Fruit fly (Drosophila melanogaster) whole organism, embryonic: ENCODE data around the gene Nse4.

Experiments
- CG11247 ChIP-seq: fragments of 200-800 bp; sonication (Bioruptor generic); IDR thresholded peaks from 2 replicates; pipeline ENCODE4 v1.3.6; 2022; ENCODE audit warnings: missing biosample characterization, missing genetic modification characterization
- CG11456 ChIP-seq: fragments of 200-800 bp; sonication (Bioruptor generic); IDR thresholded peaks from 3 replicates; pipeline ENCODE4 v1.3.6; 2022; ENCODE audit warnings: missing biosample characterization, missing genetic modification characterization
- CG11696 ChIP-seq: fragments of 200-800 bp; sonication (Bioruptor generic); IDR thresholded peaks from 2 replicates; pipeline ENCODE4 v1.3.6; 2022; ENCODE audit warnings: missing biosample characterization, missing genetic modification characterization
- CG12104 ChIP-seq: fragments of 200-800 bp; sonication (Bioruptor generic); optimal IDR thresholded peaks from 3 replicates; lab custom pipeline; 2016; ENCODE audit warnings: missing biosample characterization, missing genetic modification characterization
- CG12942 ChIP-seq: fragments of 200-800 bp; sonication (Bioruptor generic); optimal IDR thresholded peaks from 3 replicates; lab custom pipeline; 2016; ENCODE audit warnings: missing biosample characterization, missing genetic modification characterization
- CG13287 ChIP-seq: fragments of 200-800 bp; sonication (Bioruptor generic); IDR thresholded peaks from 2 replicates; pipeline ENCODE4 v1.3.6; 2022; ENCODE audit warnings: missing biosample characterization, missing genetic modification characterization; ENCODE audit not compliant: partially characterized antibody
- CG13624 ChIP-seq: fragments of 200-800 bp; sonication (Bioruptor generic); optimal IDR thresholded peaks from 2 replicates; lab custom pipeline; 2016; ENCODE audit warnings: missing biosample characterization, missing genetic modification characterization
- CG17328 ChIP-seq: fragments of 200-800 bp; sonication (Bioruptor generic); IDR thresholded peaks from 2 replicates; pipeline ENCODE4 v1.3.6; 2022; ENCODE audit warnings: missing biosample characterization, missing genetic modification characterization
- CG1832 ChIP-seq: fragments of 200-800 bp; sonication (Bioruptor generic); optimal IDR thresholded peaks from 2 replicates; lab custom pipeline; 2017; ENCODE audit warnings: missing biosample characterization, mild to moderate bottlenecking, missing genetic modification characterization, inconsistent platforms
- CG2678 ChIP-seq: fragments of 200-800 bp; sonication (Bioruptor generic); optimal IDR thresholded peaks from 3 replicates; lab custom pipeline; 2019; ENCODE audit warnings: missing biosample characterization, mild to moderate bottlenecking, missing genetic modification characterization, moderate library complexity
- CG2889 ChIP-seq: fragments of 200-800 bp; sonication (Bioruptor generic); IDR thresholded peaks from 3 replicates; pipeline ENCODE4 v1.3.6; 2022; ENCODE audit warnings: missing biosample characterization, missing genetic modification characterization
- CG31388 ChIP-seq: fragments of 200-800 bp; sonication (Bioruptor generic); optimal IDR thresholded peaks from 2 replicates; lab custom pipeline; 2016; ENCODE audit warnings: missing biosample characterization, missing genetic modification characterization
- CG3163 ChIP-seq: fragments of 200-800 bp; sonication (Bioruptor generic); optimal IDR thresholded peaks from 3 replicates; lab custom pipeline; 2016; ENCODE audit warnings: missing biosample characterization, missing genetic modification characterization
- CG7357 ChIP-seq: fragments of 200-800 bp; sonication (Bioruptor generic); IDR thresholded peaks from 3 replicates; pipeline ENCODE4 v1.3.6; 2022; ENCODE audit warnings: missing biosample characterization, missing genetic modification characterization
- CG7987 ChIP-seq: fragments of 200-800 bp; sonication (Bioruptor generic); optimal IDR thresholded peaks from 2 replicates; lab custom pipeline; 2018; ENCODE audit warnings: missing biosample characterization, mild to moderate bottlenecking, missing genetic modification characterization, moderate library complexity
- CG8281 ChIP-seq: fragments of 200-800 bp; sonication (Bioruptor generic); optimal IDR thresholded peaks from 2 replicates; lab custom pipeline; 2018; ENCODE audit warnings: missing biosample characterization, mild to moderate bottlenecking, missing genetic modification characterization, moderate library complexity
- CG9215 ChIP-seq: fragments of 200-800 bp; sonication (Bioruptor generic); IDR thresholded peaks from 2 replicates; pipeline ENCODE4 v1.3.6; 2022; ENCODE audit warnings: missing biosample characterization, missing genetic modification characterization
- CG9727 ChIP-seq: fragments of 200-800 bp; sonication (Bioruptor generic); optimal IDR thresholded peaks from 3 replicates; lab custom pipeline; 2017; ENCODE audit warnings: missing biosample characterization, mild to moderate bottlenecking, missing genetic modification characterization
- CG9932 ChIP-seq: fragments of 200-800 bp; sonication (Bioruptor generic); IDR thresholded peaks from 2 replicates; pipeline ENCODE4 v1.3.6; 2022; ENCODE audit warnings: missing biosample characterization, missing genetic modification characterization
- Dp ChIP-seq: fragments of 200-800 bp; sonication (Bioruptor generic); optimal IDR thresholded peaks from 2 replicates; lab custom pipeline; 2018; ENCODE audit warnings: missing biosample characterization, mild to moderate bottlenecking, missing genetic modification characterization, moderate library complexity
- GATAe ChIP-seq: fragments of 200-800 bp; sonication (Bioruptor generic); conservative IDR thresholded peaks from 2 replicates; pipeline ENCODE4 v1.3.6; 2022; ENCODE audit warnings: missing biosample characterization, missing genetic modification characterization
- HLH4C ChIP-seq: fragments of 200-800 bp; sonication (Bioruptor generic); IDR thresholded peaks from 3 replicates; pipeline ENCODE4 v1.3.6; 2022; ENCODE audit warnings: missing biosample characterization, missing genetic modification characterization; ENCODE audit not compliant: partially characterized antibody
- HLH54F ChIP-seq: fragments of 200-800 bp; sonication (Bioruptor generic); optimal IDR thresholded peaks from 3 replicates; lab custom pipeline; 2016; ENCODE audit warnings: missing biosample characterization, missing genetic modification characterization
- MTF-1 ChIP-seq: fragments of 200-800 bp; sonication (Bioruptor generic); optimal IDR thresholded peaks from 2 replicates; lab custom pipeline; 2018; ENCODE audit warnings: missing biosample characterization, mild to moderate bottlenecking, missing genetic modification characterization, borderline replicate concordance
- Mad ChIP-seq: fragments of 200-800 bp; sonication (Bioruptor generic); optimal IDR thresholded peaks from 2 replicates; lab custom pipeline; 2016; ENCODE audit warnings: missing biosample characterization, missing genetic modification characterization
- Meics ChIP-seq: fragments of 200-800 bp; sonication (Bioruptor generic); optimal IDR thresholded peaks from 2 replicates; lab custom pipeline; 2017; ENCODE audit warnings: missing biosample characterization, mild to moderate bottlenecking, missing genetic modification characterization
- Side ChIP-seq: fragments of 200-800 bp; sonication (Bioruptor generic); optimal IDR thresholded peaks from 2 replicates; lab custom pipeline; 2016; ENCODE audit warnings: missing biosample characterization, missing genetic modification characterization
- Sin3A ChIP-seq: fragments of >200 bp; optimal IDR thresholded peaks from 2 replicates; lab custom pipeline; 2018
- Sox100B ChIP-seq: fragments of 200-800 bp; sonication (Bioruptor generic); optimal IDR thresholded peaks from 3 replicates; lab custom pipeline; 2018; ENCODE audit warnings: missing biosample characterization, mild to moderate bottlenecking, missing genetic modification characterization
- Ssrp ChIP-seq: fragments of 200-800 bp; sonication (Bioruptor generic); optimal IDR thresholded peaks from 2 replicates; lab custom pipeline; 2018; ENCODE audit warnings: missing biosample characterization, mild to moderate bottlenecking, missing genetic modification characterization, moderate library complexity
- Tbp ChIP-seq: fragments of >200 bp; optimal IDR thresholded peaks from 2 replicates; lab custom pipeline; 2018; ENCODE audit warnings: missing biosample characterization, missing genetic modification characterization
- ap ChIP-seq: fragments of 200-800 bp; sonication (Bioruptor generic); IDR thresholded peaks from 2 replicates; pipeline ENCODE4 v1.3.6; 2022; ENCODE audit warnings: missing biosample characterization, missing genetic modification characterization
- az2 ChIP-seq: fragments of 200-800 bp; sonication (Bioruptor generic); optimal IDR thresholded peaks from 3 replicates; lab custom pipeline; 2016; ENCODE audit warnings: missing biosample characterization, missing genetic modification characterization
- bigmax ChIP-seq: fragments of 200-800 bp; sonication (Bioruptor generic); optimal IDR thresholded peaks from 2 replicates; lab custom pipeline; 2018; ENCODE audit warnings: missing biosample characterization, mild to moderate bottlenecking, missing genetic modification characterization
- cas ChIP-seq: fragments of 200-800 bp; sonication (Bioruptor generic); IDR thresholded peaks from 2 replicates; pipeline ENCODE4 v1.3.6; 2022; ENCODE audit warnings: missing biosample characterization, missing genetic modification characterization
- ci ChIP-seq: fragments of 200-800 bp; sonication (Bioruptor generic); IDR thresholded peaks from 3 replicates; pipeline ENCODE4 v1.3.6; 2022; ENCODE audit warnings: missing biosample characterization, missing genetic modification characterization
- ems ChIP-seq: fragments of 200-800 bp; sonication (Bioruptor generic); optimal IDR thresholded peaks from 3 replicates; lab custom pipeline; 2016; ENCODE audit warnings: missing biosample characterization, missing genetic modification characterization
- fd102C ChIP-seq: fragments of 200-800 bp; sonication (Bioruptor generic); optimal IDR thresholded peaks from 2 replicates; lab custom pipeline; 2018; ENCODE audit warnings: missing biosample characterization, mild to moderate bottlenecking, missing genetic modification characterization, moderate library complexity
- gfzf ChIP-seq: fragments of 200-800 bp; sonication (Bioruptor generic); optimal IDR thresholded peaks from 2 replicates; lab custom pipeline; 2016; ENCODE audit warnings: missing biosample characterization, mild to moderate bottlenecking, missing genetic modification characterization, moderate library complexity
- gt ChIP-seq: fragments of 200-800 bp; sonication (Bioruptor generic); IDR thresholded peaks from 2 replicates; pipeline ENCODE4 v1.3.6; 2022; ENCODE audit warnings: missing biosample characterization, missing genetic modification characterization
- jigr1 ChIP-seq: fragments of 200-800 bp; sonication (Bioruptor generic); IDR thresholded peaks from 3 replicates; pipeline ENCODE4 v1.3.6; 2022; ENCODE audit warnings: missing biosample characterization, missing genetic modification characterization
- lola ChIP-seq, 3 experiments: fragments of >200 bp in 2 of 3; fragments of 200-800 bp in 1 of 3; sonication (Bioruptor generic) in 1 of 3; optimal IDR thresholded peaks; 2 replicates each; lab custom pipeline; 2017 to 2019; ENCODE audit warnings: missing biosample characterization in 3 of 3, missing genetic modification characterization in 3 of 3, mild to moderate bottlenecking in 1 of 3, moderate library complexity in 1 of 3
- mirr ChIP-seq: fragments of 200-800 bp; sonication (Bioruptor generic); optimal IDR thresholded peaks from 3 replicates; lab custom pipeline; 2018; ENCODE audit warnings: missing biosample characterization, mild to moderate bottlenecking, missing genetic modification characterization
- nerfin-1 ChIP-seq: fragments of 200-800 bp; sonication (Bioruptor generic); optimal IDR thresholded peaks from 3 replicates; lab custom pipeline; 2019; ENCODE audit warnings: missing biosample characterization, mild to moderate bottlenecking, missing genetic modification characterization, moderate library complexity
- pnt ChIP-seq: fragments of 200-800 bp; sonication (Bioruptor generic); optimal IDR thresholded peaks from 3 replicates; lab custom pipeline; 2016; ENCODE audit warnings: missing biosample characterization, missing genetic modification characterization
- sim ChIP-seq: fragments of 200-800 bp; sonication (Bioruptor generic); IDR thresholded peaks from 2 replicates; pipeline ENCODE4 v1.3.6; 2022; ENCODE audit warnings: missing biosample characterization, missing genetic modification characterization
- sna ChIP-seq: fragments of 200-800 bp; sonication (Bioruptor generic); IDR thresholded peaks from 2 replicates; pipeline ENCODE4 v1.3.6; 2022; ENCODE audit warnings: missing biosample characterization, missing genetic modification characterization; ENCODE audit not compliant: partially characterized antibody
- stwl ChIP-seq: fragments of 200-800 bp; sonication (Bioruptor generic); optimal IDR thresholded peaks from 3 replicates; lab custom pipeline; 2018; ENCODE audit warnings: missing biosample characterization, mild to moderate bottlenecking, missing genetic modification characterization, moderate library complexity
- tgo ChIP-seq: fragments of 200-800 bp; sonication (Bioruptor generic); IDR thresholded peaks from 3 replicates; pipeline ENCODE4 v1.3.6; 2022; ENCODE audit warnings: missing biosample characterization, missing genetic modification characterization
- tin ChIP-seq: fragments of 200-800 bp; sonication (Bioruptor generic); optimal IDR thresholded peaks from 3 replicates; lab custom pipeline; 2016; ENCODE audit warnings: missing biosample characterization, missing genetic modification characterization
- tio ChIP-seq: fragments of 200-800 bp; sonication (Bioruptor generic); optimal IDR thresholded peaks from 2 replicates; lab custom pipeline; 2017; ENCODE audit warnings: missing biosample characterization, missing genetic modification characterization, inconsistent platforms
- tna ChIP-seq: fragments of 200-800 bp; sonication (Bioruptor generic); IDR thresholded peaks from 2 replicates; pipeline ENCODE4 v1.3.6; 2022; ENCODE audit warnings: missing biosample characterization, missing genetic modification characterization; ENCODE audit not compliant: partially characterized antibody

Gene Nse4

dm6 chr2L:10435606-10436160, 3.6 kb upstream of the Nse4 start, which contains the start of the genes TBC1D16 and holn1 (continued):
- TF ChIP-seq CG13624 (GFP tag; lab: Kevin White, UChicago) (no peak), tna (GFP tag; lab: Robert Waterston, UW) (no peak), HLH54F (GFP tag; lab: Kevin White, UChicago) (no peak), CG9727 (GFP tag; lab: Kevin White, UChicago) (no peak), Meics (no peak), lola (GFP tag; optimal IDR thresholded peaks at IDR 0.05; lab: Kevin White, UChicago) (no peak), ems (GFP tag; lab: Kevin White, UChicago) (no peak), CG1832 (no peak), pnt (GFP tag; lab: Kevin White, UChicago) (no peak), CG12942 (no peak), Tbp (GFP tag; lab: Kevin White, UChicago) (no peak), gt (GFP tag; lab: Robert Waterston, UW) (no peak), CG12104 (GFP tag; lab: Kevin White, UChicago) (peak; percentile 1), Sox100B (GFP tag; lab: Kevin White, UChicago) (peak; percentile 31), ap (no peak), tgo (no peak), CG11696 (no peak), az2 (GFP tag; lab: Kevin White, UChicago) (no peak), tin (GFP tag; lab: Kevin White, UChicago) (no peak), cas (no peak), fd102C (GFP tag; lab: Kevin White, UChicago) (no peak), tio (no peak), Mad (GFP tag; lab: Kevin White, UChicago) (no peak), CG17328 (no peak), stwl (peak; percentile 44), jigr1 (GFP tag; lab: Robert Waterston, UW) (no peak), gfzf (no peak), sim (no peak), CG11247 (GFP tag; lab: Robert Waterston, UW) (no peak), CG7987 (no peak), CG9215 (GFP tag; lab: Robert Waterston, UW) (no peak), CG8281 (tag; lab: Kevin White, UChicago) (peak; percentile 3), Ssrp (tag; lab: Kevin White, UChicago) (no peak), mirr (GFP tag; lab: Kevin White, UChicago) (no peak), CG3163 (GFP tag; lab: Kevin White, UChicago) (no peak), ci (GFP tag; lab: Robert Waterston, UW) (no peak), MTF-1 (GFP tag; lab: Kevin White, UChicago) (no peak), Side (GFP tag; lab: Kevin White, UChicago) (no peak), HLH4C (GFP tag; lab: Robert Waterston, UW) (peak; percentile 52; the same call in 2 of the 3 replicates), sna (GFP tag; lab: Robert Waterston, UW) (0 out of 2 replicates have a peak, but pooled peaks have one; percentile 32), Sin3A (lab: Kevin White, UChicago) (no peak), CG11456 (GFP tag; lab: Robert Waterston, UW) (no peak), CG13287 (GFP tag; lab: Robert Waterston, UW) (peak; percentile 78), Dp (GFP tag; lab: Kevin White, UChicago) (peak; percentile 21), CG31388 (GFP tag; lab: Kevin White, UChicago) (no peak), CG2678 (tag; lab: Kevin White, UChicago) (no peak), CG2889 (GFP tag; lab: Robert Waterston, UW) (no peak), CG7357 (no peak), bigmax (GFP tag; lab: Kevin White, UChicago) (no peak), GATAe (GFP tag; lab: Robert Waterston, UW) (no peak), nerfin-1 (peak; percentile 3), CG9932 (GFP tag; lab: Robert Waterston, UW) (no peak)
